Fruit fly (Drosophila melanogaster) whole organism, embryonic: ENCODE data around the gene CG1246.

Source experiments
- B-H1 ChIP-seq: fragments of 200-800 bp; sonication (Bioruptor generic); IDR thresholded peaks from 3 replicates; pipeline ENCODE4 v1.3.6; 2022; ENCODE audit warnings: missing biosample characterization, missing genetic modification characterization
- CG10462 ChIP-seq: fragments of 200-800 bp; sonication (Bioruptor generic); optimal IDR thresholded peaks from 2 replicates; lab custom pipeline; 2016; ENCODE audit warnings: missing biosample characterization, missing genetic modification characterization
- CG10654 ChIP-seq: fragments of 200-800 bp; sonication (Bioruptor generic); optimal IDR thresholded peaks from 2 replicates; lab custom pipeline; 2016; ENCODE audit warnings: missing biosample characterization, missing genetic modification characterization
- CG10979 ChIP-seq: fragments of 200-800 bp; sonication (Bioruptor generic); optimal IDR thresholded peaks from 2 replicates; lab custom pipeline; 2018; ENCODE audit warnings: missing biosample characterization, mild to moderate bottlenecking, missing genetic modification characterization, moderate library complexity
- CG11504 ChIP-seq: fragments of 200-800 bp; sonication (Bioruptor generic); optimal IDR thresholded peaks from 3 replicates; lab custom pipeline; 2019; ENCODE audit warnings: missing biosample characterization, mild to moderate bottlenecking, missing genetic modification characterization, moderate library complexity
- CG11695 ChIP-seq: fragments of 200-800 bp; sonication (Bioruptor generic); IDR thresholded peaks from 3 replicates; pipeline ENCODE4 v1.3.6; 2022; ENCODE audit warnings: missing biosample characterization, missing genetic modification characterization
- CG1233 ChIP-seq: fragments of 200-800 bp; sonication (Bioruptor generic); optimal IDR thresholded peaks from 4 replicates; lab custom pipeline; 2018; ENCODE audit warnings: missing biosample characterization, mild to moderate bottlenecking, missing genetic modification characterization
- CG12391 ChIP-seq: fragments of 200-800 bp; sonication (Bioruptor generic); optimal IDR thresholded peaks from 3 replicates; lab custom pipeline; 2018; ENCODE audit warnings: missing biosample characterization, mild to moderate bottlenecking, missing genetic modification characterization, moderate library complexity
- CG13894 ChIP-seq: fragments of 200-800 bp; sonication (Bioruptor generic); optimal IDR thresholded peaks from 3 replicates; lab custom pipeline; 2018; ENCODE audit warnings: missing biosample characterization, mild to moderate bottlenecking, missing genetic modification characterization, moderate library complexity
- CG14441 ChIP-seq: fragments of 200-800 bp; sonication (Bioruptor generic); IDR thresholded peaks from 2 replicates; pipeline ENCODE4 v1.3.6; 2022; ENCODE audit warnings: missing biosample characterization, missing genetic modification characterization
- CG14667 ChIP-seq: fragments of 200-800 bp; sonication (Bioruptor generic); IDR thresholded peaks from 2 replicates; pipeline ENCODE4 v1.3.6; 2022; ENCODE audit warnings: missing biosample characterization, missing genetic modification characterization
- CG16863 ChIP-seq: fragments of 200-800 bp; sonication (Bioruptor generic); optimal IDR thresholded peaks from 3 replicates; lab custom pipeline; 2016; ENCODE audit warnings: missing biosample characterization, missing genetic modification characterization
- CG17361 ChIP-seq: fragments of 200-800 bp; sonication (Bioruptor generic); IDR thresholded peaks from 3 replicates; pipeline ENCODE4 v1.3.6; 2022; ENCODE audit warnings: missing biosample characterization, missing genetic modification characterization
- CG17385 ChIP-seq: fragments of 200-800 bp; sonication (Bioruptor generic); optimal IDR thresholded peaks from 3 replicates; lab custom pipeline; 2018; ENCODE audit warnings: missing biosample characterization, mild to moderate bottlenecking, missing genetic modification characterization
- CG17829 ChIP-seq: fragments of 200-800 bp; optimal IDR thresholded peaks from 2 replicates; lab custom pipeline; 2019; ENCODE audit warnings: missing biosample characterization, mild to moderate bottlenecking, missing genetic modification characterization, moderate library complexity
- CG2116 ChIP-seq: fragments of 200-800 bp; sonication (Bioruptor generic); optimal IDR thresholded peaks from 3 replicates; lab custom pipeline; 2018; ENCODE audit warnings: missing biosample characterization, mild to moderate bottlenecking, missing genetic modification characterization
- CG2129 ChIP-seq: fragments of 200-800 bp; sonication (Bioruptor generic); IDR thresholded peaks from 2 replicates; pipeline ENCODE4 v1.3.6; 2022; ENCODE audit warnings: missing biosample characterization, missing genetic modification characterization; ENCODE audit not compliant: partially characterized antibody
- CG31224 ChIP-seq: fragments of 200-800 bp; sonication (Bioruptor generic); IDR thresholded peaks from 2 replicates; pipeline ENCODE4 v1.3.6; 2022; ENCODE audit warnings: missing biosample characterization, missing genetic modification characterization
- CG33557 ChIP-seq: fragments of 200-800 bp; sonication (Bioruptor generic); optimal IDR thresholded peaks from 2 replicates; lab custom pipeline; 2019; ENCODE audit warnings: missing biosample characterization, mild to moderate bottlenecking, missing genetic modification characterization, moderate library complexity
- CG6689 ChIP-seq: fragments of 200-800 bp; sonication (Bioruptor generic); IDR thresholded peaks from 2 replicates; pipeline ENCODE4 v1.3.6; 2022; ENCODE audit warnings: missing biosample characterization, missing genetic modification characterization
- CG6854 ChIP-seq: fragments of 200-800 bp; sonication (Bioruptor generic); optimal IDR thresholded peaks from 3 replicates; lab custom pipeline; 2017; ENCODE audit warnings: missing biosample characterization, mild to moderate bottlenecking, missing genetic modification characterization
- Dfd ChIP-seq, 2 experiments: fragments of >200 bp; optimal IDR thresholded peaks; 2 replicates each; lab custom pipeline; 2017; ENCODE audit warnings: missing biosample characterization in 2 of 2, missing genetic modification characterization in 2 of 2
- Fer1 ChIP-seq: fragments of 200-800 bp; sonication (Bioruptor generic); optimal IDR thresholded peaks from 2 replicates; lab custom pipeline; 2017; ENCODE audit warnings: missing biosample characterization, mild to moderate bottlenecking, missing genetic modification characterization
- Fer2 ChIP-seq: fragments of 200-800 bp; sonication (Bioruptor generic); optimal IDR thresholded peaks from 2 replicates; lab custom pipeline; 2018; ENCODE audit warnings: missing biosample characterization, mild to moderate bottlenecking, missing genetic modification characterization, moderate library complexity
- Gsc ChIP-seq: fragments of 200-800 bp; sonication (Bioruptor generic); IDR thresholded peaks from 2 replicates; pipeline ENCODE4 v1.3.6; 2022; ENCODE audit warnings: missing biosample characterization, missing genetic modification characterization
- Gug ChIP-seq: fragments of 200-800 bp; sonication (Bioruptor generic); IDR thresholded peaks from 4 replicates; pipeline ENCODE4 v1.3.6; 2022; ENCODE audit warnings: missing biosample characterization, missing genetic modification characterization
- HmgD ChIP-seq: fragments of 200-800 bp; sonication (Bioruptor generic); optimal IDR thresholded peaks from 3 replicates; lab custom pipeline; 2016; ENCODE audit warnings: missing biosample characterization, missing genetic modification characterization
- Max ChIP-seq: fragments of 200-800 bp; sonication (Bioruptor generic); optimal IDR thresholded peaks from 2 replicates; lab custom pipeline; 2016; ENCODE audit warnings: missing biosample characterization, mild to moderate bottlenecking, missing genetic modification characterization
- NK7.1 ChIP-seq: fragments of 200-800 bp; sonication (Bioruptor generic); optimal IDR thresholded peaks from 3 replicates; lab custom pipeline; 2016; ENCODE audit warnings: missing biosample characterization, missing genetic modification characterization
- Nf-YA ChIP-seq: fragments of 200-800 bp; sonication (Bioruptor generic); IDR thresholded peaks from 2 replicates; pipeline ENCODE4 v1.3.6; 2022; ENCODE audit warnings: missing biosample characterization, missing genetic modification characterization
- Side ChIP-seq: fragments of 200-800 bp; sonication (Bioruptor generic); optimal IDR thresholded peaks from 2 replicates; lab custom pipeline; 2016; ENCODE audit warnings: missing biosample characterization, missing genetic modification characterization
- Trl ChIP-seq, 3 experiments: fragments of >200 bp in 2 of 3; fragments of 200-800 bp in 1 of 3; sonication (Bioruptor generic) in 1 of 3; optimal IDR thresholded peaks; 2 replicates in 1 of 3; 3 replicates in 2 of 3; lab custom pipeline; 2016 to 2017; ENCODE audit warnings: missing biosample characterization in 1 of 3, missing genetic modification characterization in 1 of 3
- al ChIP-seq: fragments of 200-800 bp; sonication (Bioruptor generic); IDR thresholded peaks from 2 replicates; pipeline ENCODE4 v1.3.6; 2022; ENCODE audit warnings: missing biosample characterization, missing genetic modification characterization
- bsh ChIP-seq, 2 experiments: fragments of 200-800 bp; sonication (Bioruptor generic); optimal IDR thresholded peaks; 2 replicates each; lab custom pipeline; 2017 to 2018; ENCODE audit warnings: mild to moderate bottlenecking in 2 of 2, missing biosample characterization in 2 of 2, missing genetic modification characterization in 2 of 2, moderate library complexity in 1 of 2
- danr ChIP-seq: fragments of 200-800 bp; sonication (Bioruptor generic); IDR thresholded peaks from 2 replicates; pipeline ENCODE4 v1.3.6; 2022; ENCODE audit warnings: missing biosample characterization, missing genetic modification characterization
- dmrt11E ChIP-seq: fragments of 200-800 bp; sonication (Bioruptor generic); optimal IDR thresholded peaks from 3 replicates; lab custom pipeline; 2018; ENCODE audit warnings: missing biosample characterization, mild to moderate bottlenecking, missing genetic modification characterization, moderate library complexity
- dpn ChIP-seq, 2 experiments: fragments of 200-800 bp; sonication (Bioruptor generic); optimal IDR thresholded peaks; 3 replicates each; lab custom pipeline; 2016; ENCODE audit warnings: missing biosample characterization in 2 of 2, missing genetic modification characterization in 2 of 2
- eyg ChIP-seq: fragments of 200-800 bp; sonication (Bioruptor generic); optimal IDR thresholded peaks from 3 replicates; lab custom pipeline; 2016; ENCODE audit warnings: missing biosample characterization, missing genetic modification characterization
- fd102C ChIP-seq: fragments of 200-800 bp; sonication (Bioruptor generic); optimal IDR thresholded peaks from 2 replicates; lab custom pipeline; 2018; ENCODE audit warnings: missing biosample characterization, mild to moderate bottlenecking, missing genetic modification characterization, moderate library complexity
- ftz-f1 ChIP-seq: fragments of 200-800 bp; sonication (Bioruptor generic); optimal IDR thresholded peaks from 2 replicates; lab custom pipeline; 2016; ENCODE audit warnings: missing biosample characterization, missing genetic modification characterization
- fu2 ChIP-seq: fragments of 200-800 bp; sonication (Bioruptor generic); optimal IDR thresholded peaks from 2 replicates; lab custom pipeline; 2016; ENCODE audit warnings: missing biosample characterization, missing genetic modification characterization
- ind ChIP-seq: fragments of 200-800 bp; sonication (Bioruptor generic); optimal IDR thresholded peaks from 3 replicates; lab custom pipeline; 2016; ENCODE audit warnings: missing biosample characterization, missing genetic modification characterization
- lilli ChIP-seq: fragments of 200-800 bp; sonication (Bioruptor generic); optimal IDR thresholded peaks from 3 replicates; lab custom pipeline; 2016; ENCODE audit warnings: missing biosample characterization, missing genetic modification characterization
- lov ChIP-seq, 2 experiments: fragments of 200-800 bp in 1 of 2; fragments of >200 bp in 1 of 2; sonication (Bioruptor generic) in 1 of 2; IDR thresholded peaks in 1 of 2; optimal IDR thresholded peaks in 1 of 2; 2 replicates in 1 of 2; 3 replicates in 1 of 2; pipeline versions ENCODE4 v1.3.6 to Lab custom; 2017 to 2022; ENCODE audit warnings: missing biosample characterization in 1 of 2, missing genetic modification characterization in 1 of 2
- mirr ChIP-seq: fragments of 200-800 bp; sonication (Bioruptor generic); optimal IDR thresholded peaks from 3 replicates; lab custom pipeline; 2018; ENCODE audit warnings: missing biosample characterization, mild to moderate bottlenecking, missing genetic modification characterization
- nau ChIP-seq: fragments of 200-800 bp; sonication (Bioruptor generic); optimal IDR thresholded peaks from 3 replicates; lab custom pipeline; 2017; ENCODE audit warnings: missing biosample characterization, mild to moderate bottlenecking, missing genetic modification characterization, missing genetic modification reagents
- pros ChIP-seq: fragments of 200-800 bp; sonication (Bioruptor generic); optimal IDR thresholded peaks from 3 replicates; lab custom pipeline; 2019; ENCODE audit warnings: missing biosample characterization, mild to moderate bottlenecking, missing genetic modification characterization, moderate library complexity
- psq ChIP-seq: fragments of 200-800 bp; sonication (Bioruptor generic); optimal IDR thresholded peaks from 2 replicates; lab custom pipeline; 2017; ENCODE audit warnings: missing biosample characterization, missing genetic modification characterization
- rib ChIP-seq: fragments of 200-800 bp; sonication (Bioruptor generic); IDR thresholded peaks from 2 replicates; pipeline ENCODE4 v1.3.6; 2022; ENCODE audit warnings: missing biosample characterization, missing genetic modification characterization
- tap ChIP-seq: fragments of 200-800 bp; optimal IDR thresholded peaks from 3 replicates; lab custom pipeline; 2019; ENCODE audit warnings: missing biosample characterization, mild to moderate bottlenecking, missing genetic modification characterization, moderate library complexity
- tna ChIP-seq: fragments of 200-800 bp; sonication (Bioruptor generic); IDR thresholded peaks from 2 replicates; pipeline ENCODE4 v1.3.6; 2022; ENCODE audit warnings: missing biosample characterization, missing genetic modification characterization; ENCODE audit not compliant: partially characterized antibody

CG1246 gene

DNA sequence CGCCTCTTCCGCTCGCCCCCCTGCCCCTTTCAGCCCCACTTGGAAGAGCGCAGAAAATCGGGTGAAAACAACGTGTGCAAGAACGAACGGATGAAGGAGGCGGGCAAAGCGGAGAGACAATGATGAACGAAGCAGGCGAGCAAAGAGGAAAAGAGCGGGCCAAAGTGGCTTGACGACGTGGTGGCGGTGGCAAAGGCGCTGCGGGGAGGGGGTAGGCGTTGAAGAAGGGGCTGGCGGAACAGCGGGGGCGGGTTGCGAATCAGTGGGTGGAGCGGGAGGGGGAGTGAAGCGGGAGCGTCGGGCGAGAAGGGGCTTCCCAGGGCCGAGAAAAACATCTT is 15.1 kb upstream of the CG1246 start (continued):
- TF ChIP-seq CG11695 (GFP tag; lab: Robert Waterston, UW) = no peak
- peak; percentile 20 for TF ChIP-seq CG13894
- TF ChIP-seq ftz-f1 = peak; percentile 3
- peak; percentile 5 for TF ChIP-seq nau
- no peak for TF ChIP-seq CG6854
- TF ChIP-seq CG17385 = no peak
- TF ChIP-seq CG10462 (GFP tag; lab: Kevin White, UChicago) = no peak
- no peak for TF ChIP-seq lov (optimal IDR thresholded peaks at IDR 0.05; lab: Kevin White, UChicago)
- no peak for TF ChIP-seq lov (GFP tag; IDR thresholded peaks at IDR 0.05; lab: Robert Waterston, UW)
- TF ChIP-seq NK7.1 = no peak
- TF ChIP-seq rib = peak; percentile 88
- no peak for TF ChIP-seq tna (GFP tag; lab: Robert Waterston, UW)
- TF ChIP-seq Fer1 (GFP tag; lab: Kevin White, UChicago) = peak; percentile 4
- TF ChIP-seq Trl (optimal IDR thresholded peaks at IDR 0.05; lab: Kevin White, UChicago) = peak; percentile 5 to 6
- TF ChIP-seq Trl (GFP tag; optimal IDR thresholded peaks at IDR 0.05; lab: Kevin White, UChicago) = no peak
- no peak for TF ChIP-seq fd102C (GFP tag; lab: Kevin White, UChicago)
- no peak for TF ChIP-seq pros (GFP tag; lab: Kevin White, UChicago)
- peak; percentile 44 for TF ChIP-seq CG2116 (GFP tag; lab: Kevin White, UChicago)
- TF ChIP-seq CG10654 = no peak
- TF ChIP-seq Gug (GFP tag; lab: Robert Waterston, UW) = no peak
- TF ChIP-seq Max = no peak
- no peak for TF ChIP-seq CG17361 (GFP tag; lab: Robert Waterston, UW)
- TF ChIP-seq HmgD (GFP tag; lab: Kevin White, UChicago) = no peak
- TF ChIP-seq CG2129 (GFP tag; lab: Robert Waterston, UW) = no peak
- no peak for TF ChIP-seq Fer2 (tag; lab: Kevin White, UChicago)
- no peak for TF ChIP-seq dmrt11E
- no peak for TF ChIP-seq ind (GFP tag; lab: Kevin White, UChicago)
- TF ChIP-seq fu2 = no peak
- TF ChIP-seq CG10979 (tag; lab: Kevin White, UChicago) = no peak
- TF ChIP-seq lilli (GFP tag; lab: Kevin White, UChicago) = no peak
- TF ChIP-seq Side (GFP tag; lab: Kevin White, UChicago) = no peak
- TF ChIP-seq eyg = no peak
- no peak for TF ChIP-seq CG12391 (tag; lab: Kevin White, UChicago)
- no peak for TF ChIP-seq CG16863
- TF ChIP-seq Gsc (GFP tag; lab: Robert Waterston, UW) = no peak
- TF ChIP-seq Dfd (GFP tag; optimal IDR thresholded peaks at IDR 0.05; lab: Kevin White, UChicago) = peak in 1 of 2 experiments; percentile 5
- TF ChIP-seq CG31224 (GFP tag; lab: Robert Waterston, UW) = 0 out of 2 replicates have a peak, but pooled peaks have one; percentile 21
- no peak for TF ChIP-seq dpn (GFP tag; optimal IDR thresholded peaks at IDR 0.05; lab: Kevin White, UChicago)
- 0 out of 2 replicates have a peak, but pooled peaks have one; percentile 28 for TF ChIP-seq al
- TF ChIP-seq CG6689 (GFP tag; lab: Robert Waterston, UW) = no peak
- no peak for TF ChIP-seq tap (tag; lab: Kevin White, UChicago)
- no peak for TF ChIP-seq B-H1 (GFP tag; lab: Robert Waterston, UW)
- TF ChIP-seq psq (GFP tag; lab: Kevin White, UChicago) = peak; percentile 100
- TF ChIP-seq danr (GFP tag; lab: Robert Waterston, UW) = no peak
- peak; percentile 22 for TF ChIP-seq mirr (GFP tag; lab: Kevin White, UChicago)
- no peak for TF ChIP-seq CG17829 (tag; lab: Kevin White, UChicago)
- TF ChIP-seq CG1233 = no peak
- TF ChIP-seq CG11504 (tag; lab: Kevin White, UChicago) = no peak
- TF ChIP-seq CG14441 = no peak
- no peak for TF ChIP-seq CG14667 (GFP tag; lab: Robert Waterston, UW)
- no peak for TF ChIP-seq bsh (GFP tag; optimal IDR thresholded peaks at IDR 0.05; lab: Kevin White, UChicago)
- no peak for TF ChIP-seq CG33557 (GFP tag; lab: Kevin White, UChicago)
- no peak for TF ChIP-seq Nf-YA (GFP tag; lab: Robert Waterston, UW)
